Worm (Caenorhabditis elegans) whole organism, young adult: ENCODE results near the gene gst-31.

Source experiments
- B0261.1 ChIP-seq: sonication (generic microtip); optimal IDR thresholded peaks from 2 replicates; lab custom pipeline; 2016; ENCODE audit warnings: mild to moderate bottlenecking, missing genetic modification characterization, moderate library complexity, missing compliant biosample characterization
- B0336.3 ChIP-seq: fragments of 200-800 bp; sonication (Bioruptor generic); IDR thresholded peaks from 2 replicates; pipeline ENCODE4 v1.3.6; 2022; ENCODE audit warnings: missing genetic modification characterization, missing compliant biosample characterization
- D2030.7 ChIP-seq: fragments of 200-800 bp; sonication (Bioruptor generic); IDR thresholded peaks from 2 replicates; pipeline ENCODE4 v1.3.6; 2022; ENCODE audit warnings: missing genetic modification reagents, missing genetic modification characterization, missing compliant biosample characterization
- F39B2.1 ChIP-seq: fragments of 200-800 bp; sonication (Bioruptor generic); IDR thresholded peaks from 2 replicates; pipeline ENCODE4 v1.3.6; 2022; ENCODE audit warnings: missing genetic modification reagents, missing genetic modification characterization, missing compliant biosample characterization
- F52B5.7 ChIP-seq: sonication (generic microtip); optimal IDR thresholded peaks from 2 replicates; lab custom pipeline; 2016; ENCODE audit warnings: mild to moderate bottlenecking, missing genetic modification characterization, missing compliant biosample characterization
- F55B11.4 ChIP-seq: sonication (generic microtip); optimal IDR thresholded peaks from 2 replicates; lab custom pipeline; 2016; ENCODE audit warnings: missing compliant biosample characterization, missing genetic modification characterization, borderline replicate concordance; ENCODE audit not compliant: insufficient read depth
- F57A8.1 ChIP-seq: fragments of 200-800 bp; sonication (Bioruptor generic); optimal IDR thresholded peaks from 2 replicates; lab custom pipeline; 2018; ENCODE audit warnings: mild to moderate bottlenecking, missing genetic modification characterization, moderate library complexity, missing compliant biosample characterization
- K11D2.4 ChIP-seq: fragments of 200-800 bp; sonication (Bioruptor generic); IDR thresholded peaks from 2 replicates; pipeline ENCODE4 v1.3.6; 2022; ENCODE audit warnings: missing genetic modification reagents, missing genetic modification characterization, missing compliant biosample characterization
- Y56A3A.18 ChIP-seq: fragments of 200-800 bp; sonication (Bioruptor generic); IDR thresholded peaks from 2 replicates; pipeline ENCODE4 v1.3.6; 2022; ENCODE audit warnings: missing genetic modification reagents, missing genetic modification characterization, missing compliant biosample characterization
- Y67H2A.10 ChIP-seq: fragments of 200-800 bp; sonication (Bioruptor generic); conservative IDR thresholded peaks from 2 replicates; pipeline ENCODE4 v1.3.6; 2022; ENCODE audit warnings: missing genetic modification reagents, missing genetic modification characterization, missing compliant biosample characterization
- Y95B8A.8 ChIP-seq: fragments of 200-800 bp; sonication (Bioruptor generic); IDR thresholded peaks from 2 replicates; pipeline ENCODE4 v1.3.6; 2022; ENCODE audit warnings: missing genetic modification reagents, missing genetic modification characterization, missing compliant biosample characterization
- ZK185.1 ChIP-seq: sonication (generic microtip); optimal IDR thresholded peaks from 2 replicates; lab custom pipeline; 2016; ENCODE audit warnings: mild to moderate bottlenecking, missing genetic modification characterization, missing compliant biosample characterization; ENCODE audit not compliant: poor library complexity, severe bottlenecking
- ama-1 ChIP-seq, 3 experiments: fragments of 150-350 bp in 1 of 3; sonication (generic microtip) in 2 of 3; optimal IDR thresholded peaks; 2 replicates each; lab custom pipeline; 2014 to 2018; ENCODE audit warnings: missing biosample characterization in 2 of 3, missing genetic modification characterization in 2 of 3, missing genetic modification reagents in 2 of 3
- aptf-2 ChIP-seq: fragments of 200-800 bp; sonication (Bioruptor generic); conservative IDR thresholded peaks from 2 replicates; pipeline ENCODE4 v1.3.6; 2022; ENCODE audit warnings: missing genetic modification reagents, missing genetic modification characterization, missing compliant biosample characterization
- atf-7 ChIP-seq: sonication (generic microtip); optimal IDR thresholded peaks from 2 replicates; lab custom pipeline; 2017; ENCODE audit warnings: mild to moderate bottlenecking, missing genetic modification characterization, missing compliant biosample characterization
- attf-6 ChIP-seq: fragments of 200-800 bp; sonication (Bioruptor generic); IDR thresholded peaks from 2 replicates; pipeline ENCODE4 v1.3.6; 2022; ENCODE audit warnings: missing genetic modification reagents, missing genetic modification characterization, missing compliant biosample characterization
- bed-2 ChIP-seq: fragments of 200-800 bp; sonication (Bioruptor generic); IDR thresholded peaks from 2 replicates; pipeline ENCODE4 v1.3.6; 2022; ENCODE audit warnings: missing genetic modification reagents, missing genetic modification characterization, missing compliant biosample characterization
- cebp-1 ChIP-seq, 2 experiments: fragments of 200-800 bp in 1 of 2; sonication (Bioruptor generic) in 1 of 2; sonication (generic microtip) in 1 of 2; IDR thresholded peaks in 1 of 2; optimal IDR thresholded peaks in 1 of 2; 2 replicates each; pipeline versions ENCODE4 v1.3.6 to Lab custom; 2017 to 2022; ENCODE audit warnings: missing compliant biosample characterization in 2 of 2, missing genetic modification characterization in 2 of 2, mild to moderate bottlenecking in 1 of 2, missing genetic modification reagents in 1 of 2, moderate library complexity in 1 of 2
- ceh-58 ChIP-seq: fragments of 200-800 bp; sonication (Bioruptor generic); IDR thresholded peaks from 2 replicates; pipeline ENCODE4 v1.3.6; 2022; ENCODE audit warnings: missing genetic modification characterization, missing compliant biosample characterization
- ceh-79 ChIP-seq: sonication (generic microtip); optimal IDR thresholded peaks from 2 replicates; lab custom pipeline; 2017; ENCODE audit warnings: mild to moderate bottlenecking, missing genetic modification characterization, missing compliant biosample characterization
- die-1 ChIP-seq: sonication (generic microtip); optimal IDR thresholded peaks from 2 replicates; lab custom pipeline; 2016; ENCODE audit warnings: missing genotype, mild to moderate bottlenecking, missing genetic modification characterization, missing compliant biosample characterization
- egrh-3 ChIP-seq: fragments of 200-800 bp; sonication (Bioruptor generic); IDR thresholded peaks from 2 replicates; pipeline ENCODE4 v1.3.6; 2022; ENCODE audit warnings: missing genetic modification reagents, missing genetic modification characterization, missing compliant biosample characterization
- ets-4 ChIP-seq: fragments of 200-800 bp; sonication (Bioruptor generic); optimal IDR thresholded peaks from 2 replicates; lab custom pipeline; 2018; ENCODE audit warnings: mild to moderate bottlenecking, missing genetic modification characterization, missing compliant biosample characterization
- fkh-3 ChIP-seq: sonication (generic microtip); optimal IDR thresholded peaks from 2 replicates; lab custom pipeline; 2016; ENCODE audit warnings: mild to moderate bottlenecking, missing genetic modification characterization, missing compliant biosample characterization
- hmg-20 ChIP-seq: fragments of 200-800 bp; sonication (Bioruptor generic); IDR thresholded peaks from 2 replicates; pipeline ENCODE4 v1.3.6; 2022; ENCODE audit warnings: missing genetic modification reagents, missing genetic modification characterization, missing compliant biosample characterization
- hrde-1 ChIP-seq: sonication (generic microtip); optimal IDR thresholded peaks from 2 replicates; lab custom pipeline; 2016; ENCODE audit warnings: missing genetic modification characterization, mild to moderate bottlenecking, missing compliant biosample characterization, moderate library complexity, missing genotype, missing genetic modification reagents, borderline replicate concordance
- let-607 ChIP-seq, 2 experiments: fragments of 200-800 bp in 1 of 2; sonication (Bioruptor generic) in 1 of 2; sonication (generic microtip) in 1 of 2; optimal IDR thresholded peaks; 2 replicates each; lab custom pipeline; 2016 to 2018; ENCODE audit warnings: mild to moderate bottlenecking in 2 of 2, missing compliant biosample characterization in 2 of 2, missing genetic modification characterization in 2 of 2, moderate library complexity in 2 of 2, missing genotype in 1 of 2
- lin-54 ChIP-seq: fragments of 200-800 bp; sonication (Bioruptor generic); optimal IDR thresholded peaks from 2 replicates; lab custom pipeline; 2018; ENCODE audit warnings: mild to moderate bottlenecking, missing genetic modification characterization, missing compliant biosample characterization
- lsl-1 ChIP-seq: fragments of 200-800 bp; sonication (Bioruptor generic); optimal IDR thresholded peaks from 2 replicates; lab custom pipeline; 2018; ENCODE audit warnings: mild to moderate bottlenecking, missing genetic modification characterization, moderate library complexity, missing compliant biosample characterization
- lsy-27 ChIP-seq: sonication (generic microtip); optimal IDR thresholded peaks from 2 replicates; lab custom pipeline; 2017; ENCODE audit warnings: missing genetic modification characterization, mild to moderate bottlenecking, missing compliant biosample characterization, antibody characterized with exemption, missing genotype, borderline replicate concordance; ENCODE audit not compliant: insufficient read depth
- madf-10 ChIP-seq: sonication (generic microtip); optimal IDR thresholded peaks from 2 replicates; lab custom pipeline; 2016; ENCODE audit warnings: mild to moderate bottlenecking, missing genetic modification characterization, missing compliant biosample characterization
- mel-28 ChIP-seq: sonication (generic microtip); optimal IDR thresholded peaks from 2 replicates; lab custom pipeline; 2016; ENCODE audit warnings: borderline replicate concordance, mild to moderate bottlenecking, missing genetic modification characterization, missing compliant biosample characterization
- mes-4 ChIP-seq: sonication (generic microtip); optimal IDR thresholded peaks from 2 replicates; lab custom pipeline; 2016; ENCODE audit warnings: missing genotype, missing genetic modification characterization, missing compliant biosample characterization
- nhr-179 ChIP-seq: sonication (generic microtip); optimal IDR thresholded peaks from 2 replicates; lab custom pipeline; 2016; ENCODE audit warnings: mild to moderate bottlenecking, missing genetic modification characterization, missing compliant biosample characterization
- nhr-27 ChIP-seq: fragments of 200-800 bp; sonication (Bioruptor generic); optimal IDR thresholded peaks from 2 replicates; lab custom pipeline; 2018; ENCODE audit warnings: mild to moderate bottlenecking, missing genetic modification characterization, moderate library complexity, missing compliant biosample characterization
- nhr-90 ChIP-seq: sonication (generic microtip); optimal IDR thresholded peaks from 2 replicates; lab custom pipeline; 2016; ENCODE audit warnings: missing genotype, mild to moderate bottlenecking, missing genetic modification characterization, missing compliant biosample characterization
- rcor-1 ChIP-seq: fragments of 200-800 bp; sonication (Bioruptor generic); IDR thresholded peaks from 2 replicates; pipeline ENCODE4 v1.3.6; 2022; ENCODE audit warnings: missing genetic modification reagents, missing genetic modification characterization, missing compliant biosample characterization
- rec-8 ChIP-seq, 2 experiments: sonication (generic microtip); optimal IDR thresholded peaks; 2 replicates each; lab custom pipeline; 2016; ENCODE audit warnings: mild to moderate bottlenecking in 2 of 2, missing genetic modification characterization in 2 of 2, missing genetic modification reagents in 2 of 2, missing genotype in 2 of 2, missing biosample characterization in 1 of 2, missing compliant biosample characterization in 1 of 2, moderate library complexity in 1 of 2
- snpc-3.4 ChIP-seq: sonication (generic microtip); optimal IDR thresholded peaks from 2 replicates; lab custom pipeline; 2017; ENCODE audit warnings: missing genetic modification characterization, mild to moderate bottlenecking, missing compliant biosample characterization, antibody characterized with exemption, moderate library complexity, missing genotype, missing genetic modification reagents
- somi-1 ChIP-seq: fragments of 200-800 bp; sonication (Bioruptor generic); optimal IDR thresholded peaks from 2 replicates; lab custom pipeline; 2018; ENCODE audit warnings: mild to moderate bottlenecking, missing genetic modification characterization, missing compliant biosample characterization
- tbp1 ChIP-seq: fragments of 200-800 bp; sonication (Bioruptor generic); optimal IDR thresholded peaks from 2 replicates; lab custom pipeline; 2018; ENCODE audit warnings: mild to moderate bottlenecking, missing genetic modification characterization, missing compliant biosample characterization
- unc-130 ChIP-seq: sonication (generic microtip); optimal IDR thresholded peaks from 2 replicates; lab custom pipeline; 2016; ENCODE audit warnings: missing genetic modification reagents, missing genetic modification characterization, missing compliant biosample characterization
- unc-62 ChIP-seq: fragments of 150-350 bp; optimal IDR thresholded peaks from 2 replicates; lab custom pipeline; 2014; ENCODE audit warnings: missing biosample characterization, missing genetic modification reagents, missing genetic modification characterization
- ztf-18 ChIP-seq: sonication (generic microtip); optimal IDR thresholded peaks from 2 replicates; lab custom pipeline; 2016; ENCODE audit warnings: missing genotype, mild to moderate bottlenecking, missing genetic modification characterization, missing compliant biosample characterization
- ztf-28 ChIP-seq: fragments of 200-800 bp; sonication (Bioruptor generic); IDR thresholded peaks from 2 replicates; pipeline ENCODE4 v1.3.6; 2022; ENCODE audit warnings: missing genetic modification reagents, missing genetic modification characterization, missing compliant biosample characterization

The gst-31 gene

DNA sequence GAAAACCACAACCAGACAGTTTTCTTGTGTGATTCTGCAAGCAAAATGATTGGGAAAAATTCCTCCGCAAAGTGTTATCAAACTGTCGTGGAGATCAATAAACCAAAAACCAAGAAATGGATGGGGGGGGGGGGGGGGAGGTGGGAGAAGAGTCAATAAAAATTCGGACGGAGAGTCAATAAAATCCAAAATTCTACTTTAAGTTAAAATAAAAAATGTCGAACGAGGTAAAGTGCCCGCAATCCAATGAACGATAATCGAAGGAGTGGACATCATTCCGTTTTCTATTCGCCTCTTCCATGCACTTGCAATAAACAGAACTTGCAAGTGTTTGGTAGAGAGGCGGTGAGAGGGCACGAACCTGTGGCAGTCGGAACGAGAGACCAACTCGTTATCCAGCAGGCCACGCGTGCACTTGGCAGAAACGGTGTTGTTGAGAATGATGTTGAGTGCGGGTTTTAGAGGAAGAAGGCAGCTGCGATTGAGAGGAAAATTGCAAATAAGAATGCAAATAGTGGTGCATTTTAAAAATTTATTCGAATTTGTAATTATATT is 9.0 kb downstream of the gst-31 start, which contains the start of gene gst-27 (continued):
- TF ChIP-seq nhr-27 (peak; percentile 63), atf-7 (tag; lab: Kevin White, UChicago) (peak; percentile 78), B0336.3 (GFP tag; lab: Robert Waterston, UW) (peak; percentile 87), B0261.1 (tag; lab: Kevin White, UChicago) (peak; percentile 89), unc-130 (peak; percentile 61), madf-10 (tag; lab: Kevin White, UChicago) (peak; percentile 88), ztf-18 (tag; lab: Kevin White, UChicago) (peak; percentile 76), attf-6 (GFP tag; lab: Robert Waterston, UW) (peak; percentile 61), lin-54 (GFP tag; lab: Kevin White, UChicago) (peak; percentile 82), mel-28 (tag; lab: Kevin White, UChicago) (peak; percentile 79), hmg-20 (GFP tag; lab: Robert Waterston, UW) (peak; percentile 72; the same call in 1 of the 2 replicates), ceh-58 (GFP tag; lab: Robert Waterston, UW) (no peak), bed-2 (GFP tag; lab: Robert Waterston, UW) (0 out of 2 replicates have a peak, but pooled peaks have one; percentile 63), Y56A3A.18 (GFP tag; lab: Robert Waterston, UW) (peak; percentile 85), F52B5.7 (tag; lab: Kevin White, UChicago) (peak; percentile 91), D2030.7 (GFP tag; lab: Robert Waterston, UW) (peak; percentile 98), cebp-1 (GFP tag; IDR thresholded peaks at IDR 0.05; lab: Robert Waterston, UW) (no peak), cebp-1 (tag; optimal IDR thresholded peaks at IDR 0.05; lab: Kevin White, UChicago) (peak; percentile 86), K11D2.4 (GFP tag; lab: Robert Waterston, UW) (peak; percentile 38; the same call in 1 of the 2 replicates), somi-1 (GFP tag; lab: Kevin White, UChicago) (peak; percentile 18), fkh-3 (tag; lab: Kevin White, UChicago) (peak; percentile 77), nhr-90 (tag; lab: Kevin White, UChicago) (peak; percentile 95), hrde-1 (tag; lab: Kevin White, UChicago) (peak; percentile 79), rcor-1 (peak; percentile 83), die-1 (tag; lab: Kevin White, UChicago) (peak; percentile 95), tbp1 (GFP tag; lab: Kevin White, UChicago) (peak; percentile 97), Y95B8A.8 (GFP tag; lab: Robert Waterston, UW) (no peak), F57A8.1 (GFP tag; lab: Kevin White, UChicago) (no peak), F55B11.4 (tag; lab: Kevin White, UChicago) (no peak), let-607 (tag; optimal IDR thresholded peaks at IDR 0.05; lab: Kevin White, UChicago) (peak; percentile 24 to 56), egrh-3 (GFP tag; lab: Robert Waterston, UW) (peak; percentile 73), rec-8 (tag; optimal IDR thresholded peaks at IDR 0.05; lab: Kevin White, UChicago) (peak; percentile 70 to 83), nhr-179 (tag; lab: Kevin White, UChicago) (peak; percentile 72), ztf-28 (GFP tag; lab: Robert Waterston, UW) (0 out of 2 replicates have a peak, but pooled peaks have one; percentile 70), snpc-3.4 (tag; lab: Kevin White, UChicago) (peak; percentile 83), ets-4 (GFP tag; lab: Kevin White, UChicago) (peak; percentile 77), ama-1 (optimal IDR thresholded peaks at IDR 0.05; lab: Kevin White, UChicago) (no peak), ama-1 (GFP tag; optimal IDR thresholded peaks at IDR 0.05; lab: Kevin White, UChicago) (peak; percentile 88 to 91), lsl-1 (GFP tag; lab: Kevin White, UChicago) (peak; percentile 57), lsy-27 (tag; lab: Kevin White, UChicago) (peak; percentile 41), aptf-2 (GFP tag; lab: Robert Waterston, UW) (no peak), ceh-79 (tag; lab: Kevin White, UChicago) (peak; percentile 64), mes-4 (tag; lab: Kevin White, UChicago) (peak; percentile 89), ZK185.1 (tag; lab: Kevin White, UChicago) (peak; percentile 95), Y67H2A.10 (GFP tag; lab: Robert Waterston, UW) (no peak), F39B2.1 (GFP tag; lab: Robert Waterston, UW) (no peak), unc-62 (GFP tag; lab: Kevin White, UChicago) (no peak)
